Fruit fly (Drosophila melanogaster): ENCODE measurements around the gene sina.

Gene sina

DNA sequence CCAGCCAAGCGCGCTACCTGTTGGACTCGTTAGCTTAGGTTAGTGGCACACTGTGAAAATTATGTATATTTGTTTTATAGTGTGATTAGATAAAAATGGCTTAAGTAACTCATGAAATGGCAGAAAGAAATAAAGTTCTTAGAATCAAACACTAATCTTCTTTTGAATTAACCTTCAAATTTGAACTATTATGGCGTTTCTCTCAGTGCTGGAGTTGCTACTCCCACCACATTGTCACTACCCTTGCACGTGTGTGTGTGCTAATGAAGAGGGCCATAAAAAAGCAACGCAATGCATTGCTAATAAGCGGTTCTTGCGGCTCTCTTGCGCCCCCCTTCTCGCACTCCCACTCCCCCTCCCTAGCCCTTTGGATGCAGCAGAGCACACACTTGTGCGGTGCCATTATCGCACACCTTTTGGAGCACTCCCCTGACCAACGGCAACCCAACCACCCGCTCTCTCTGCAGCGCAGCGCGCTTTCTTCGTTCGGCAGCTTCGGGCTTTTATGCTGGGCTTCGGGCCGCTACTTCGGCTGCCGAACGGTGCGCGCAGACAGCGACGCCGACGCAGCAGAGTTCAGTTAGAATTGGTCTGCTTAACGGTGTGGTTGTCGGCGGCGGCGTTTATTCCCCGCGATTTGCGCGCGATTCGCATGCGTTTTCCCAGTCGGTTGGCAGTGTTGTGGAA is 37.2 kb downstream of the sina start (continued):
- TF ChIP-seq CG11696 (GFP tag; IDR thresholded peaks at IDR 0.05) (peak; percentile 75), unpg (GFP tag; optimal IDR thresholded peaks at IDR 0.05) (peak; percentile 94), CG10321 (GFP tag; IDR thresholded peaks at IDR 0.05) (no peak), slou (GFP tag; optimal IDR thresholded peaks at IDR 0.05) (peak; percentile 51), lola (GFP tag; optimal IDR thresholded peaks at IDR 0.05) (peak in 1 of 3 experiments; percentile 89), CG14710 (tag; optimal IDR thresholded peaks at IDR 0.05) (peak; percentile 89), pfk (GFP tag; optimal IDR thresholded peaks at IDR 0.05) (no peak), CG18619 (GFP tag; optimal IDR thresholded peaks at IDR 0.05) (peak; percentile 82), CG4730 (GFP tag; IDR thresholded peaks at IDR 0.05) (peak; percentile 84), CG15514 (GFP tag; optimal IDR thresholded peaks at IDR 0.05) (peak; percentile 52), sima (GFP tag; optimal IDR thresholded peaks at IDR 0.05) (peak; percentile 64), CG2129 (GFP tag; IDR thresholded peaks at IDR 0.05; ENCODE audit: partially characterized antibody) (no peak), NK7.1 (GFP tag; optimal IDR thresholded peaks at IDR 0.05) (peak; percentile 67), Hr3 (GFP tag; optimal IDR thresholded peaks at IDR 0.05) (peak; percentile 88), CG16813 (GFP tag; IDR thresholded peaks at IDR 0.05; ENCODE audit: partially characterized antibody) (no peak), CG42726 (GFP tag; IDR thresholded peaks at IDR 0.05; ENCODE audit: partially characterized antibody) (peak; percentile 17; the same call in 1 of the 2 replicates), CG5245 (GFP tag; optimal IDR thresholded peaks at IDR 0.05) (peak; percentile 93), tgo (GFP tag; IDR thresholded peaks at IDR 0.05) (peak; percentile 90), trem (tag; optimal IDR thresholded peaks at IDR 0.05) (peak; percentile 84), hb (GFP tag; IDR thresholded peaks at IDR 0.05; ENCODE audit: partially characterized antibody) (no peak), chn (GFP tag; optimal IDR thresholded peaks at IDR 0.05) (peak; percentile 82), CG6813 (GFP tag; optimal IDR thresholded peaks at IDR 0.05) (peak; percentile 77), Bdp1 (GFP tag; optimal IDR thresholded peaks at IDR 0.05) (peak; percentile 70), Blimp-1 (GFP tag; optimal IDR thresholded peaks at IDR 0.05) (peak; percentile 93), Asciz (GFP tag; optimal IDR thresholded peaks at IDR 0.05) (peak; percentile 93), CG34224 (GFP tag; IDR thresholded peaks at IDR 0.05; ENCODE audit: partially characterized antibody) (peak; percentile 18; the same call in 1 of the 3 replicates), Hand (GFP tag; optimal IDR thresholded peaks at IDR 0.05) (peak; percentile 28), CG11247 (GFP tag; IDR thresholded peaks at IDR 0.05) (peak; percentile 80), Doc2 (GFP tag; IDR thresholded peaks at IDR 0.05) (0 out of 2 replicates have a peak, but pooled peaks have one; percentile 41), Dref (GFP tag; IDR thresholded peaks at IDR 0.05) (no peak), row (GFP tag; IDR thresholded peaks at IDR 0.05) (peak; percentile 93), MESR4 (GFP tag; optimal IDR thresholded peaks at IDR 0.05) (peak; percentile 23), tx (GFP tag; optimal IDR thresholded peaks at IDR 0.05) (peak; percentile 81), CG8924 (tag; optimal IDR thresholded peaks at IDR 0.05) (peak; percentile 90), fu2 (GFP tag; optimal IDR thresholded peaks at IDR 0.05) (peak; percentile 57), CG8281 (tag; optimal IDR thresholded peaks at IDR 0.05) (peak; percentile 64), CG10565 (GFP tag; optimal IDR thresholded peaks at IDR 0.05) (peak; percentile 43), cas (GFP tag; IDR thresholded peaks at IDR 0.05) (no peak), Mes4 (GFP tag; optimal IDR thresholded peaks at IDR 0.05) (peak; percentile 89), HLH4C (GFP tag; IDR thresholded peaks at IDR 0.05; ENCODE audit: partially characterized antibody) (no peak), toy (GFP tag; IDR thresholded peaks at IDR 0.05) (peak; percentile 63; the same call in 1 of the 2 replicates), Opbp (GFP tag; IDR thresholded peaks at IDR 0.05; ENCODE audit: partially characterized antibody) (0 out of 3 replicates have a peak, but pooled peaks have one; percentile 31), grn (GFP tag; optimal IDR thresholded peaks at IDR 0.05) (peak; percentile 23), Sin3A (optimal IDR thresholded peaks at IDR 0.05) (no peak), CG14014 (GFP tag; IDR thresholded peaks at IDR 0.05) (peak; percentile 85), CG8089 (GFP tag; optimal IDR thresholded peaks at IDR 0.05) (peak; percentile 88), ttk (GFP tag; IDR thresholded peaks at IDR 0.05) (peak; percentile 94), seq (GFP tag; IDR thresholded peaks at IDR 0.05) (peak; percentile 87), tup (GFP tag; optimal IDR thresholded peaks at IDR 0.05) (peak; percentile 77)
